Fruit fly (Drosophila melanogaster) whole organism, embryonic: ENCODE results near the gene CG43799.
A peak's percentile ranks its signal among the peaks of the same experiment; 100 is the strongest.

Source experiments
- Abd-B ChIP-seq: fragments of 200-800 bp; sonication (Bioruptor generic); optimal IDR thresholded peaks from 2 replicates; lab custom pipeline; 2018; ENCODE audit warnings: missing biosample characterization, mild to moderate bottlenecking, missing genetic modification characterization, moderate library complexity
- Aef1 ChIP-seq: fragments of 200-800 bp; sonication (Bioruptor generic); IDR thresholded peaks from 3 replicates; pipeline ENCODE4 v1.3.6; 2022; ENCODE audit warnings: missing biosample characterization, missing genetic modification characterization
- BtbVII ChIP-seq: fragments of 200-800 bp; sonication (Bioruptor generic); optimal IDR thresholded peaks from 3 replicates; lab custom pipeline; 2017; ENCODE audit warnings: missing biosample characterization, mild to moderate bottlenecking, missing genetic modification characterization
- CG11085 ChIP-seq: fragments of 200-800 bp; sonication (Bioruptor generic); IDR thresholded peaks from 2 replicates; pipeline ENCODE4 v1.3.6; 2022; ENCODE audit warnings: missing biosample characterization, missing genetic modification characterization
- CG11560 ChIP-seq: fragments of 200-800 bp; sonication (Bioruptor generic); IDR thresholded peaks from 3 replicates; pipeline ENCODE4 v1.3.6; 2022; ENCODE audit warnings: missing biosample characterization, missing genetic modification characterization
- CG12071 ChIP-seq: fragments of 200-800 bp; sonication (Bioruptor generic); optimal IDR thresholded peaks from 3 replicates; lab custom pipeline; 2018; ENCODE audit warnings: missing biosample characterization, mild to moderate bottlenecking, missing genetic modification characterization
- CG12391 ChIP-seq: fragments of 200-800 bp; sonication (Bioruptor generic); optimal IDR thresholded peaks from 3 replicates; lab custom pipeline; 2018; ENCODE audit warnings: missing biosample characterization, mild to moderate bottlenecking, missing genetic modification characterization, moderate library complexity
- CG12659 ChIP-seq: fragments of 200-800 bp; sonication (Bioruptor generic); optimal IDR thresholded peaks from 3 replicates; lab custom pipeline; 2017; ENCODE audit warnings: mild to moderate bottlenecking, missing biosample characterization, missing genetic modification reagents, missing genetic modification characterization
- CG17829 ChIP-seq: fragments of 200-800 bp; optimal IDR thresholded peaks from 2 replicates; lab custom pipeline; 2019; ENCODE audit warnings: missing biosample characterization, mild to moderate bottlenecking, missing genetic modification characterization, moderate library complexity
- CG1792 ChIP-seq: fragments of 200-800 bp; sonication (Bioruptor generic); optimal IDR thresholded peaks from 2 replicates; lab custom pipeline; 2016; ENCODE audit warnings: missing biosample characterization, missing genetic modification characterization
- CG1832 ChIP-seq: fragments of 200-800 bp; sonication (Bioruptor generic); optimal IDR thresholded peaks from 2 replicates; lab custom pipeline; 2017; ENCODE audit warnings: missing biosample characterization, mild to moderate bottlenecking, missing genetic modification characterization, inconsistent platforms
- CG30020 ChIP-seq: fragments of 200-800 bp; optimal IDR thresholded peaks from 2 replicates; lab custom pipeline; 2019; ENCODE audit warnings: missing biosample characterization, mild to moderate bottlenecking, missing genetic modification characterization, moderate library complexity
- CG33213 ChIP-seq: fragments of 200-800 bp; sonication (Bioruptor generic); optimal IDR thresholded peaks from 3 replicates; lab custom pipeline; 2016; ENCODE audit warnings: missing biosample characterization, missing genetic modification characterization
- CG43689 ChIP-seq: fragments of 200-800 bp; sonication (Bioruptor generic); IDR thresholded peaks from 2 replicates; pipeline ENCODE4 v1.3.6; 2022; ENCODE audit warnings: missing biosample characterization, missing genetic modification characterization
- CG5953 ChIP-seq: fragments of 200-800 bp; sonication (Bioruptor generic); IDR thresholded peaks from 2 replicates; pipeline ENCODE4 v1.3.6; 2022; ENCODE audit warnings: missing biosample characterization, missing genetic modification characterization
- CG6254 ChIP-seq: fragments of 200-800 bp; sonication (Bioruptor generic); optimal IDR thresholded peaks from 3 replicates; lab custom pipeline; 2017; ENCODE audit warnings: mild to moderate bottlenecking, missing biosample characterization, missing genetic modification reagents, missing genetic modification characterization
- CG7745 ChIP-seq: fragments of 200-800 bp; sonication (Bioruptor generic); optimal IDR thresholded peaks from 2 replicates; lab custom pipeline; 2018; ENCODE audit warnings: missing biosample characterization, mild to moderate bottlenecking, missing genetic modification characterization, moderate library complexity
- CG8944 ChIP-seq: fragments of 200-800 bp; sonication (Bioruptor generic); optimal IDR thresholded peaks from 3 replicates; lab custom pipeline; 2016; ENCODE audit warnings: missing biosample characterization, missing genetic modification characterization
- CG9609 ChIP-seq: fragments of 200-800 bp; sonication (Bioruptor generic); optimal IDR thresholded peaks from 3 replicates; lab custom pipeline; 2016; ENCODE audit warnings: missing biosample characterization, missing genetic modification characterization
- CrebB ChIP-seq: fragments of 200-800 bp; sonication (Bioruptor generic); optimal IDR thresholded peaks from 3 replicates; lab custom pipeline; 2018; ENCODE audit warnings: missing biosample characterization, mild to moderate bottlenecking, missing genetic modification characterization
- Ets65A ChIP-seq: fragments of 200-800 bp; sonication (Bioruptor generic); peaks from one replicate; lab custom pipeline; 2016; ENCODE audit warnings: missing biosample characterization, missing genetic modification characterization
- Ets97D ChIP-seq: fragments of 200-800 bp; sonication (Bioruptor generic); optimal IDR thresholded peaks from 3 replicates; lab custom pipeline; 2016; ENCODE audit warnings: missing biosample characterization, missing genetic modification characterization
- H15 ChIP-seq: fragments of 200-800 bp; sonication (Bioruptor generic); IDR thresholded peaks from 3 replicates; pipeline ENCODE4 v1.3.6; 2022; ENCODE audit warnings: missing biosample characterization, missing genetic modification characterization
- HLHmδ ChIP-seq: fragments of 200-800 bp; sonication (Bioruptor generic); optimal IDR thresholded peaks from 2 replicates; lab custom pipeline; 2018; ENCODE audit warnings: missing biosample characterization, mild to moderate bottlenecking, missing genetic modification characterization, moderate library complexity
- HmgZ ChIP-seq: fragments of 200-800 bp; sonication (Bioruptor generic); optimal IDR thresholded peaks from 2 replicates; lab custom pipeline; 2018; ENCODE audit warnings: missing biosample characterization, mild to moderate bottlenecking, missing genetic modification characterization
- Hsf ChIP-seq: fragments of 200-800 bp; sonication (Bioruptor generic); optimal IDR thresholded peaks from 3 replicates; lab custom pipeline; 2016; ENCODE audit warnings: missing biosample characterization, missing genetic modification characterization
- MESR4 ChIP-seq: fragments of 200-800 bp; sonication (Bioruptor generic); optimal IDR thresholded peaks from 2 replicates; lab custom pipeline; 2018; ENCODE audit warnings: missing biosample characterization, mild to moderate bottlenecking, missing genetic modification characterization, moderate library complexity
- Mes4 ChIP-seq: fragments of 200-800 bp; sonication (Bioruptor generic); optimal IDR thresholded peaks from 2 replicates; lab custom pipeline; 2016; ENCODE audit warnings: missing biosample characterization, missing genetic modification characterization
- Myb ChIP-seq: fragments of 200-800 bp; sonication (Bioruptor generic); optimal IDR thresholded peaks from 2 replicates; lab custom pipeline; 2016; ENCODE audit warnings: missing biosample characterization, missing genetic modification characterization
- NfI ChIP-seq: fragments of 200-800 bp; sonication (Bioruptor generic); optimal IDR thresholded peaks from 3 replicates; lab custom pipeline; 2018; ENCODE audit warnings: missing biosample characterization, mild to moderate bottlenecking, missing genetic modification characterization, moderate library complexity
- Pdp1 ChIP-seq, 2 experiments: fragments of 200-800 bp; sonication (Bioruptor generic); optimal IDR thresholded peaks; 3 replicates each; lab custom pipeline; 2016; ENCODE audit warnings: missing biosample characterization in 2 of 2, missing genetic modification characterization in 2 of 2, mild to moderate bottlenecking in 1 of 2, moderate library complexity in 1 of 2
- Sry-β ChIP-seq: fragments of 200-800 bp; sonication (Bioruptor generic); optimal IDR thresholded peaks from 2 replicates; lab custom pipeline; 2018; ENCODE audit warnings: missing biosample characterization, mild to moderate bottlenecking, missing genetic modification characterization, moderate library complexity
- al ChIP-seq: fragments of 200-800 bp; sonication (Bioruptor generic); IDR thresholded peaks from 2 replicates; pipeline ENCODE4 v1.3.6; 2022; ENCODE audit warnings: missing biosample characterization, missing genetic modification characterization
- amos ChIP-seq: fragments of 200-800 bp; sonication (Bioruptor generic); IDR thresholded peaks from 2 replicates; pipeline ENCODE4 v1.3.6; 2022; ENCODE audit warnings: missing biosample characterization, missing genetic modification characterization; ENCODE audit not compliant: partially characterized antibody
- ap ChIP-seq: fragments of 200-800 bp; sonication (Bioruptor generic); IDR thresholded peaks from 2 replicates; pipeline ENCODE4 v1.3.6; 2022; ENCODE audit warnings: missing biosample characterization, missing genetic modification characterization
- ara ChIP-seq: fragments of 200-800 bp; sonication (Bioruptor generic); IDR thresholded peaks from 2 replicates; pipeline ENCODE4 v1.3.6; 2022; ENCODE audit warnings: missing biosample characterization, missing genetic modification characterization
- bab2 ChIP-seq: fragments of 200-800 bp; sonication (Bioruptor generic); optimal IDR thresholded peaks from 2 replicates; lab custom pipeline; 2016; ENCODE audit warnings: missing biosample characterization, missing genetic modification characterization
- crp ChIP-seq, 2 experiments: fragments of 200-800 bp; sonication (Bioruptor generic); optimal IDR thresholded peaks; 2 replicates in 1 of 2; 3 replicates in 1 of 2; lab custom pipeline; 2017; ENCODE audit warnings: missing biosample characterization in 2 of 2, missing genetic modification characterization in 2 of 2, mild to moderate bottlenecking in 1 of 2, moderate library complexity in 1 of 2
- dysf ChIP-seq: fragments of 200-800 bp; sonication (Bioruptor generic); IDR thresholded peaks from 3 replicates; pipeline ENCODE4 v1.3.6; 2022; ENCODE audit warnings: missing biosample characterization, missing genetic modification characterization
- gfzf ChIP-seq: fragments of 200-800 bp; sonication (Bioruptor generic); optimal IDR thresholded peaks from 2 replicates; lab custom pipeline; 2016; ENCODE audit warnings: missing biosample characterization, mild to moderate bottlenecking, missing genetic modification characterization, moderate library complexity
- grn ChIP-seq: fragments of 200-800 bp; sonication (Bioruptor generic); optimal IDR thresholded peaks from 3 replicates; lab custom pipeline; 2017; ENCODE audit warnings: missing biosample characterization, missing genetic modification characterization
- insv ChIP-seq, 2 experiments: fragments of 200-800 bp; sonication (Bioruptor generic); optimal IDR thresholded peaks; 3 replicates each; lab custom pipeline; 2016 to 2018; ENCODE audit warnings: missing biosample characterization in 2 of 2, missing genetic modification characterization in 2 of 2
- mam ChIP-seq: fragments of 200-800 bp; sonication (Bioruptor generic); optimal IDR thresholded peaks from 3 replicates; lab custom pipeline; 2016; ENCODE audit warnings: missing biosample characterization, missing genetic modification characterization
- mirr ChIP-seq: fragments of 200-800 bp; sonication (Bioruptor generic); optimal IDR thresholded peaks from 3 replicates; lab custom pipeline; 2018; ENCODE audit warnings: missing biosample characterization, mild to moderate bottlenecking, missing genetic modification characterization
- pb ChIP-seq: fragments of 200-800 bp; sonication (Bioruptor generic); optimal IDR thresholded peaks from 3 replicates; lab custom pipeline; 2016; ENCODE audit warnings: missing biosample characterization, missing genetic modification characterization
- pnt ChIP-seq: fragments of 200-800 bp; sonication (Bioruptor generic); optimal IDR thresholded peaks from 3 replicates; lab custom pipeline; 2016; ENCODE audit warnings: missing biosample characterization, missing genetic modification characterization
- rib ChIP-seq: fragments of 200-800 bp; sonication (Bioruptor generic); IDR thresholded peaks from 2 replicates; pipeline ENCODE4 v1.3.6; 2022; ENCODE audit warnings: missing biosample characterization, missing genetic modification characterization
- slou ChIP-seq: fragments of 200-800 bp; sonication (Bioruptor generic); optimal IDR thresholded peaks from 3 replicates; lab custom pipeline; 2016; ENCODE audit warnings: missing biosample characterization, missing genetic modification characterization
- so ChIP-seq: fragments of 200-800 bp; sonication (Bioruptor generic); IDR thresholded peaks from 3 replicates; pipeline ENCODE4 v1.3.6; 2022; ENCODE audit warnings: missing biosample characterization, missing genetic modification characterization
- twi ChIP-seq: fragments of 200-800 bp; optimal IDR thresholded peaks from 2 replicates; lab custom pipeline; 2019; ENCODE audit warnings: missing biosample characterization, mild to moderate bottlenecking, missing genetic modification characterization, moderate library complexity
- wdn ChIP-seq: fragments of 200-800 bp; sonication (Bioruptor generic); IDR thresholded peaks from 2 replicates; pipeline ENCODE4 v1.3.6; 2022; ENCODE audit warnings: missing biosample characterization, missing genetic modification characterization

CG43799 gene

DNA sequence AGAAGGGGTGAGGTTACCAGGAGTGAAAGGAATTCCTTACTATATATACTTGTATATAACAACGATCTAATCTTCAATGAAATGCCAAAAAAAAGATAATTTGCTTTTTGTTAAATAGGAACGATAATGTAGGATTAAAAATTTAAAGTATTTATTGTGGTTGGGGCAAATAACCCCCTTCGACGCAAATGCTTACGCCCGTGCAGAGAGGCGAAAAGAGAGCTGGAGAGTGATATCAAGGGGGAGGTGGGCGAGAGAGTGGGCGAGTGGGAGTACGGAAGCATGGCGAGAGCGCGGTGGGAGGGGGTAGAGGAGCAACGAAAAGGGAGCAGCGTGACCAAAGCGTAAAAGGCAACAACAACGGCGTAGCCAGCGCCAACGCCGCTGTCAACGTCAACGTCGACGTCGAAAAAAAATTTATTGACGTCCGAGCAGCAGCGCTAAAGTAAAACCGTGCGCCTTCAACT is 39.0 kb upstream of the CG43799 start (continued):
- peak; percentile 97 for TF ChIP-seq wdn (GFP tag; lab: Robert Waterston, UW)
- peak; percentile 98 for TF ChIP-seq Hsf (GFP tag; lab: Kevin White, UChicago)
- peak; percentile 88 for TF ChIP-seq Myb (GFP tag; lab: Kevin White, UChicago)
- TF ChIP-seq bab2 (GFP tag; lab: Kevin White, UChicago): peak; percentile 96
- peak; percentile 98 for TF ChIP-seq ara (GFP tag; lab: Robert Waterston, UW)
- TF ChIP-seq BtbVII (GFP tag; lab: Kevin White, UChicago): peak; percentile 97
- no peak for TF ChIP-seq HLHmδ (GFP tag; lab: Kevin White, UChicago)
- TF ChIP-seq Sry-β (GFP tag; lab: Kevin White, UChicago): peak; percentile 65
- peak; percentile 96 for TF ChIP-seq CG9609 (GFP tag; lab: Kevin White, UChicago)
- TF ChIP-seq CG8944 (GFP tag; lab: Kevin White, UChicago): peak; percentile 95
- TF ChIP-seq CG1832: peak; percentile 37
- TF ChIP-seq insv (GFP tag; optimal IDR thresholded peaks at IDR 0.05; lab: Kevin White, UChicago): peak in 1 of 2 experiments; percentile 77
- TF ChIP-seq Aef1 (GFP tag; lab: Robert Waterston, UW): peak; percentile 98
- TF ChIP-seq slou (GFP tag; lab: Kevin White, UChicago): peak; percentile 98
- peak; percentile 94 for TF ChIP-seq Pdp1 (GFP tag; optimal IDR thresholded peaks at IDR 0.05; lab: Kevin White, UChicago)
- TF ChIP-seq CG12659 (GFP tag; lab: Kevin White, UChicago): peak; percentile 99
- TF ChIP-seq CG30020 (tag; lab: Kevin White, UChicago): peak; percentile 84
- TF ChIP-seq amos (GFP tag; lab: Robert Waterston, UW): no peak; the same call in 1 of the 2 replicates
- peak in 1 of 2 experiments; percentile 70 for TF ChIP-seq crp (GFP tag; optimal IDR thresholded peaks at IDR 0.05; lab: Kevin White, UChicago)
- no peak for TF ChIP-seq gfzf
- peak; percentile 98 for TF ChIP-seq NfI
- peak; percentile 97 for TF ChIP-seq CG5953 (GFP tag; lab: Robert Waterston, UW)
- TF ChIP-seq twi (tag; lab: Kevin White, UChicago): peak; percentile 92
- TF ChIP-seq HmgZ (tag; lab: Kevin White, UChicago): peak; percentile 98
- TF ChIP-seq so (GFP tag; lab: Robert Waterston, UW): peak; percentile 98
- peak; percentile 96 for TF ChIP-seq CG11085 (GFP tag; lab: Robert Waterston, UW)
- peak; percentile 92 for TF ChIP-seq mirr (GFP tag; lab: Kevin White, UChicago)
- TF ChIP-seq MESR4 (GFP tag; lab: Kevin White, UChicago): peak; percentile 67
- TF ChIP-seq CG7745 (tag; lab: Kevin White, UChicago): no peak
- peak; percentile 91 for TF ChIP-seq CG1792
- peak; percentile 93 for TF ChIP-seq CG43689 (GFP tag; lab: Robert Waterston, UW)
- TF ChIP-seq dysf (GFP tag; lab: Robert Waterston, UW): peak; percentile 99
- TF ChIP-seq CG17829 (tag; lab: Kevin White, UChicago): peak; percentile 96
- peak; percentile 95 for TF ChIP-seq CG12071 (GFP tag; lab: Kevin White, UChicago)
- TF ChIP-seq CrebB (tag; lab: Kevin White, UChicago): peak; percentile 97
- peak; percentile 85 for TF ChIP-seq grn (GFP tag; lab: Kevin White, UChicago)
- peak; percentile 98 for TF ChIP-seq mam (GFP tag; lab: Kevin White, UChicago)
- TF ChIP-seq CG6254 (GFP tag; lab: Kevin White, UChicago): peak; percentile 95
- TF ChIP-seq CG33213 (GFP tag; lab: Kevin White, UChicago): peak; percentile 91
- peak; percentile 94 for TF ChIP-seq Mes4 (GFP tag; lab: Kevin White, UChicago)
- peak; percentile 94 for TF ChIP-seq CG11560 (tag; lab: Robert Waterston, UW)
- TF ChIP-seq H15 (GFP tag; lab: Robert Waterston, UW): peak; percentile 97
- peak; percentile 88 for TF ChIP-seq Ets97D (GFP tag; lab: Kevin White, UChicago)
- peak; percentile 94 for TF ChIP-seq rib
- peak; percentile 98 for TF ChIP-seq Abd-B
- TF ChIP-seq pnt (GFP tag; lab: Kevin White, UChicago): peak; percentile 95
- TF ChIP-seq Ets65A (GFP tag; lab: Kevin White, UChicago): peak; percentile 99
- TF ChIP-seq ap: peak; percentile 96
- peak; percentile 93 for TF ChIP-seq pb (GFP tag; lab: Kevin White, UChicago)
- TF ChIP-seq al (GFP tag; lab: Robert Waterston, UW): peak; percentile 97
- peak; percentile 99 for TF ChIP-seq CG12391 (tag; lab: Kevin White, UChicago)
